Worm (Caenorhabditis elegans): ENCODE data around the gene F01F1.2.
A peak's percentile ranks its signal among the peaks of the same experiment; 100 is the strongest.

F01F1.2 gene

DNA sequence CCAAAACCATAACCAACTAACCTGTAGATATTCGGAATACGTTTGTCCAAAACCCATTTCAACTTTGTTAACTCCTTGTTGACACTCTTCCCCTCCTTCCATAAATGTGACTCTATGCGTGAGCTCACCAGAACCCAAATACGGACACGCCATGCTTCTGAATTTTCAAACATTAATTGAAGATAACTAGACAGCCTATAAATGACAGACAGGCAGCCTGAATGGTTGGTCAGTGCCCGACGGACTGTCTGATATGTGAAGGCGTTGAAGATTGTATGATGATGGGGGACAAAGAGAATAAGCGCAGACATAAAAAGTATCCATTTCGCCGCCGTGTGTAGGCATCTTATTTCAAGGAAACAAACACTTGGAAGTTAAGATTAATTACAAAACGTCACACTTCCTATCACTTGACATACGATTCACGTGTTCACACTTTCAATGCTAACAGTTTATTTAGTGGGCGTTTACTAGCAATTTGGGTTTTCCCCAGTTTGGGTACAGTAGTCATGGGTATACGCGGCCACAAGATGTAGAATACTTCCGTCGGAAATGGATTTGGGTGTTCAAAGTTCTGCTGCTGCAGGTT, 41.5 kb downstream of the F01F1.2 start, which contains the start of the genes tdo-2 and C28H8.2:
tdo-2 (minus strand) TSS at position 157 of the 589 bp plus-strand sequence.
C28H8.2 (plus strand) TSS at position 524 of the 589 bp plus-strand sequence.
- TF ChIP-seq pag-3 (tag; optimal IDR thresholded peaks at IDR 0.05; ENCODE audit: borderline replicate concordance, insufficient read depth) (no peak), Y116A8C.19 (tag; optimal IDR thresholded peaks at IDR 0.05; ENCODE audit: borderline replicate concordance) (no peak), ces-1 (GFP tag; optimal IDR thresholded peaks at IDR 0.05) (no peak), nhr-77 (tag; optimal IDR thresholded peaks at IDR 0.05) (no peak), efl-1 (optimal IDR thresholded peaks at IDR 0.05) (peak in 1 of 2 experiments; percentile 17), efl-1 (GFP tag; optimal IDR thresholded peaks at IDR 0.05 in 1 of 2) (peak in 1 of 2 experiments; percentile 93), lin-35 (GFP tag; optimal IDR thresholded peaks at IDR 0.05) (peak in 1 of 2 experiments; percentile 77), lin-39 (tag; optimal IDR thresholded peaks at IDR 0.05) (no peak), C04F5.9 (tag; optimal IDR thresholded peaks at IDR 0.05) (no peak), dpl-1 (GFP tag; optimal IDR thresholded peaks at IDR 0.05) (peak; percentile 8 to 42 (median 27)), sptf-1 (tag; optimal IDR thresholded peaks at IDR 0.05) (no peak), nhr-12 (tag; optimal IDR thresholded peaks at IDR 0.05) (no peak), dsc-1 (tag; optimal IDR thresholded peaks at IDR 0.05) (no peak), efl-3 (GFP tag; optimal IDR thresholded peaks at IDR 0.05) (no peak), ceh-63 (GFP tag; optimal IDR thresholded peaks at IDR 0.05) (no peak), nhr-71 (tag; optimal IDR thresholded peaks at IDR 0.05) (peak; percentile 89), nhr-237 (tag; optimal IDR thresholded peaks at IDR 0.05) (no peak), elt-3 (tag; optimal IDR thresholded peaks at IDR 0.05) (peak in 5 of 6 experiments; percentile 83 to 96 (median 93)), blmp-1 (tag; optimal IDR thresholded peaks at IDR 0.05) (peak; percentile 94), egl-27 (tag; optimal IDR thresholded peaks at IDR 0.05) (no peak), nhr-20 (tag; optimal IDR thresholded peaks at IDR 0.05) (peak; percentile 91), zag-1 (tag; optimal IDR thresholded peaks at IDR 0.05) (no peak), unc-86 (tag; optimal IDR thresholded peaks at IDR 0.05) (no peak), ceh-82 (tag; optimal IDR thresholded peaks at IDR 0.05) (no peak), lin-13 (GFP tag; optimal IDR thresholded peaks at IDR 0.05) (peak; percentile 7), fkh-10 (GFP tag; optimal IDR thresholded peaks at IDR 0.05) (no peak), aly-2 (tag; optimal IDR thresholded peaks at IDR 0.05) (no peak), nhr-28 (tag; optimal IDR thresholded peaks at IDR 0.05) (no peak), ceh-88 (GFP tag; IDR thresholded peaks at IDR 0.05) (no peak), ztf-4 (tag; optimal IDR thresholded peaks at IDR 0.05) (peak; percentile 39), mep-1 (tag; optimal IDR thresholded peaks at IDR 0.05) (peak; percentile 48), sox-4 (tag; optimal IDR thresholded peaks at IDR 0.05) (no peak), unc-30 (tag; optimal IDR thresholded peaks at IDR 0.05) (no peak), skn-1 (tag; optimal IDR thresholded peaks at IDR 0.05) (peak; percentile 4), snpc-4 (tag; optimal IDR thresholded peaks at IDR 0.05) (no peak), C16A3.4 (tag; optimal IDR thresholded peaks at IDR 0.05) (peak; percentile 4), hpl-2 (GFP tag; optimal IDR thresholded peaks at IDR 0.05) (no peak), mef-2 (tag; optimal IDR thresholded peaks at IDR 0.05) (no peak), egl-13 (tag; optimal IDR thresholded peaks at IDR 0.05) (no peak), nhr-47 (tag; optimal IDR thresholded peaks at IDR 0.05) (peak; percentile 54), rnt-1 (tag; optimal IDR thresholded peaks at IDR 0.05) (no peak), fos-1 (tag; optimal IDR thresholded peaks at IDR 0.05) (no peak), nhr-76 (tag; optimal IDR thresholded peaks at IDR 0.05) (no peak), lin-15B (tag; optimal IDR thresholded peaks at IDR 0.05) (no peak), nhr-85 (tag) (peak; percentile 96), hlh-4 (tag; optimal IDR thresholded peaks at IDR 0.05) (no peak), irx-1 (tag; optimal IDR thresholded peaks at IDR 0.05) (peak; percentile 19), pax-3 (tag; optimal IDR thresholded peaks at IDR 0.05) (no peak), lir-3 (tag; optimal IDR thresholded peaks at IDR 0.05; ENCODE audit: poor library complexity) (peak; percentile 22), unc-62 (GFP tag; optimal IDR thresholded peaks at IDR 0.05) (no peak), F16B12.6 (tag; optimal IDR thresholded peaks at IDR 0.05) (no peak), hlh-17 (GFP tag; optimal IDR thresholded peaks at IDR 0.05; ENCODE audit: borderline replicate concordance) (no peak), nhr-90 (tag; optimal IDR thresholded peaks at IDR 0.05; ENCODE audit: poor library complexity) (peak; percentile 77)
